Worm (Caenorhabditis elegans) whole organism, mixed stage, embryonic: Measurements from ENCODE around the gene Y15E3A.4.

Experiments
- bed-3 ChIP-seq: fragments of 200-800 bp; sonication (Bioruptor generic); optimal IDR thresholded peaks from 3 replicates; lab custom pipeline; 2018; ENCODE audit warnings: mild to moderate bottlenecking, missing genetic modification characterization, moderate library complexity, missing compliant biosample characterization
- blmp-1 ChIP-seq: fragments of 150-350 bp; optimal IDR thresholded peaks from 2 replicates; lab custom pipeline; 2014; ENCODE audit warnings: missing biosample characterization, missing genetic modification characterization
- ces-1 ChIP-seq: fragments of 150-350 bp; optimal IDR thresholded peaks from 2 replicates; lab custom pipeline; 2014; ENCODE audit warnings: missing biosample characterization, missing genetic modification reagents, missing genetic modification characterization
- elt-1 ChIP-seq: sonication (generic microtip); optimal IDR thresholded peaks from 2 replicates; lab custom pipeline; 2017; ENCODE audit warnings: missing genetic modification characterization, mild to moderate bottlenecking, missing compliant biosample characterization, antibody characterized with exemption, moderate library complexity, borderline replicate concordance; ENCODE audit not compliant: insufficient read depth
- lin-13 ChIP-seq: fragments of 150-350 bp; optimal IDR thresholded peaks from 2 replicates; lab custom pipeline; 2014; ENCODE audit warnings: missing biosample characterization, missing genetic modification characterization
- nhr-2 ChIP-seq: fragments of 150-350 bp; optimal IDR thresholded peaks from 2 replicates; lab custom pipeline; 2014; ENCODE audit warnings: missing biosample characterization, missing genetic modification characterization
- nhr-237 ChIP-seq: fragments of 150-350 bp; optimal IDR thresholded peaks from 2 replicates; lab custom pipeline; 2014; ENCODE audit warnings: missing biosample characterization, missing genetic modification characterization
- nhr-28 ChIP-seq: fragments of 150-350 bp; optimal IDR thresholded peaks from 2 replicates; lab custom pipeline; 2014; ENCODE audit warnings: missing biosample characterization, missing genetic modification characterization
- pha-4 ChIP-seq: fragments of 150-350 bp; optimal IDR thresholded peaks from 2 replicates; lab custom pipeline; 2018; ENCODE audit warnings: missing biosample characterization, missing genetic modification reagents, missing genetic modification characterization
- snpc-4 ChIP-seq: fragments of 150-350 bp; optimal IDR thresholded peaks from 2 replicates; lab custom pipeline; 2014; ENCODE audit warnings: missing biosample characterization, missing genetic modification characterization
- unc-39 ChIP-seq: fragments of 150-350 bp; optimal IDR thresholded peaks from 2 replicates; lab custom pipeline; 2014; ENCODE audit warnings: missing biosample characterization, missing genetic modification characterization
- unc-62 ChIP-seq: fragments of 150-350 bp; optimal IDR thresholded peaks from 2 replicates; lab custom pipeline; 2014; ENCODE audit warnings: missing biosample characterization, missing genetic modification reagents, missing genetic modification characterization
- zip-8 ChIP-seq: fragments of 150-350 bp; optimal IDR thresholded peaks from 2 replicates; lab custom pipeline; 2014; ENCODE audit warnings: missing biosample characterization, missing genetic modification characterization
- ztf-11 ChIP-seq: fragments of 150-350 bp; optimal IDR thresholded peaks from 2 replicates; lab custom pipeline; 2014; ENCODE audit warnings: missing biosample characterization, missing genetic modification characterization

DNA sequence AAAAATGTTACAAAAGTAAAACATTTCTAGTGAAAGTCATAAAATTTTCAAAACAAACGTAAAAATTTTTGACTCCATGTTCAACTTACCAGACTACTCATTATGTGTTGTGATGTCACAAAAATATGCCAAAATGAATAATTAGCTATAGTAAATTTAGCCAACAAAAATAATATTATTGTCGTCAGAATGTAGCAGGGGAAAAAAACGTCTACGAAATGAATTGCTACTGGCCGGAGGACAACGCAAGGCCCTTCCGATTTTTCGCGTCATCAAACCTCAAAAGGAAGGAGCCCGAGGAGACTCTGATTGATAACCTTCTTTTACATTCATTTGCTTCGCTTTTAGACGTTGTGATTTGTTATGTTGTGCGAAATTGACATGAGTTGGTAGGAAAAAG is 27.9 kb upstream of the Y15E3A.4 start, which contains the start of gene ser-2:
- TF ChIP-seq unc-39 (tag; lab: Kevin White, UChicago) = no peak
- no peak for TF ChIP-seq lin-13 (tag; lab: Kevin White, UChicago)
- no peak for TF ChIP-seq ces-1 (GFP tag; lab: Kevin White, UChicago)
- no peak for TF ChIP-seq elt-1 (tag; lab: Kevin White, UChicago)
- TF ChIP-seq snpc-4 (tag; lab: Kevin White, UChicago) = no peak
- no peak for TF ChIP-seq nhr-237 (tag; lab: Kevin White, UChicago)
- no peak for TF ChIP-seq zip-8 (tag; lab: Kevin White, UChicago)
- TF ChIP-seq nhr-2 (tag; lab: Kevin White, UChicago) = no peak
- no peak for TF ChIP-seq pha-4
- TF ChIP-seq blmp-1 (tag; lab: Kevin White, UChicago) = no peak
- no peak for TF ChIP-seq unc-62 (GFP tag; lab: Kevin White, UChicago)
- no peak for TF ChIP-seq bed-3 (GFP tag; lab: Kevin White, UChicago)
- no peak for TF ChIP-seq nhr-28 (tag; lab: Kevin White, UChicago)
- no peak for TF ChIP-seq ztf-11 (tag; lab: Kevin White, UChicago)
